Worm (Caenorhabditis elegans): Measurements from ENCODE around the gene F41G3.10.

ce11 chrII:6782738-6783163 lies 33.4 kb upstream of the F41G3.10 start:
- TF ChIP-seq xnd-1 (tag; optimal IDR thresholded peaks at IDR 0.05) (no peak), ama-1 (optimal IDR thresholded peaks at IDR 0.05) (no peak), ama-1 (GFP tag; optimal IDR thresholded peaks at IDR 0.05) (no peak), unc-130 (GFP tag; optimal IDR thresholded peaks at IDR 0.05) (no peak), mxl-1 (tag; optimal IDR thresholded peaks at IDR 0.05) (no peak), ekl-4 (GFP tag; IDR thresholded peaks at IDR 0.05) (no peak), madf-6 (GFP tag; IDR thresholded peaks at IDR 0.05) (no peak), Y67H2A.10 (GFP tag; conservative IDR thresholded peaks at IDR 0.05) (0 out of 2 replicates have a peak, but pooled peaks have one; percentile 58), sdz-38 (tag; optimal IDR thresholded peaks at IDR 0.05) (no peak), snpc-4 (GFP tag; optimal IDR thresholded peaks at IDR 0.05) (no peak), snpc-4 (tag; optimal IDR thresholded peaks at IDR 0.05) (peak in 2 of 4 experiments; percentile 12 to 22), hmg-20 (GFP tag; IDR thresholded peaks at IDR 0.05) (no peak), ztf-3 (GFP tag; optimal IDR thresholded peaks at IDR 0.05) (no peak)

All from whole organism, young adult.